Worm (Caenorhabditis elegans): ENCODE results near the gene scl-15.

The scl-15 gene

DNA sequence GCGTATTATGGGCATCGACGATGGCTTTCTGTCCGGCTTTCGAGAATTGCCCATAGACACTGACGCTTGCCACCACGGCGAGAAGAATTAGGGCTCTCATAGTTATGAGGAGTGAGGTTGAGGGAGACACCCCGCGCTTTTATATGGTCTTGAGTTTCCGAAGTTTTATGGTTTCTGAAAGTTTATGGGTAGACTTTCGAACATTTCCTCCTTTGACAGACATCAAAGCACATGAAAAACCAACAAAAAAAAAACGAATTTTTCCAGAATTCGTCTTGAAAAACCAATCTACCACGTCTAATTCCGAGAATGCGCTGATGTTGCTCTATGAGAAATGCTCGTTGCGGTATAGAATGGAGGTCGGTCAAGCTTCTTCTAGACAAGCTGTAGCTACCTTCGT lies at the start of gene scl-15:
scl-15 (minus strand) TSS at position 101 of the 400 bp plus-strand sequence.
- TF ChIP-seq fkh-10 (GFP tag; optimal IDR thresholded peaks at IDR 0.05) (no peak), aly-2 (tag; optimal IDR thresholded peaks at IDR 0.05) (no peak), lin-39 (tag; optimal IDR thresholded peaks at IDR 0.05) (no peak), nhr-67 (tag; optimal IDR thresholded peaks at IDR 0.05) (no peak), snpc-4 (tag; optimal IDR thresholded peaks at IDR 0.05) (no peak), nhr-12 (tag; optimal IDR thresholded peaks at IDR 0.05) (no peak), ztf-4 (tag; optimal IDR thresholded peaks at IDR 0.05) (no peak), elt-2 (tag; optimal IDR thresholded peaks at IDR 0.05) (no peak), ceh-9 (tag; optimal IDR thresholded peaks at IDR 0.05) (no peak), mdl-1 (tag; optimal IDR thresholded peaks at IDR 0.05) (no peak), unc-39 (tag; optimal IDR thresholded peaks at IDR 0.05) (no peak), fos-1 (tag; optimal IDR thresholded peaks at IDR 0.05) (no peak), elt-1 (tag; optimal IDR thresholded peaks at IDR 0.05) (no peak), nfya-1 (tag; optimal IDR thresholded peaks at IDR 0.05; ENCODE audit: insufficient read depth) (no peak), ama-1 (optimal IDR thresholded peaks at IDR 0.05) (no peak), sea-2 (GFP tag; optimal IDR thresholded peaks at IDR 0.05) (no peak), nhr-11 (tag; optimal IDR thresholded peaks at IDR 0.05) (no peak), ceh-28 (tag; optimal IDR thresholded peaks at IDR 0.05) (no peak), lsy-12 (tag; optimal IDR thresholded peaks at IDR 0.05) (no peak)

- no peak for TF ChIP-seq mml-1 (tag; optimal IDR thresholded peaks at IDR 0.05)
- TF ChIP-seq lsy-12 (tag; optimal IDR thresholded peaks at IDR 0.05): no peak
- TF ChIP-seq ZK546.5 (tag; optimal IDR thresholded peaks at IDR 0.05): no peak
- no peak for TF ChIP-seq ceh-9 (tag; optimal IDR thresholded peaks at IDR 0.05)
- TF ChIP-seq ceh-16 (tag; optimal IDR thresholded peaks at IDR 0.05): no peak
- no peak for TF ChIP-seq eor-1 (tag; optimal IDR thresholded peaks at IDR 0.05)
- no peak for TF ChIP-seq nhr-28 (tag; optimal IDR thresholded peaks at IDR 0.05)
- TF ChIP-seq pqm-1 (tag; optimal IDR thresholded peaks at IDR 0.05): no peak
- no peak for TF ChIP-seq sea-2 (GFP tag; optimal IDR thresholded peaks at IDR 0.05)
- TF ChIP-seq fkh-2 (tag; optimal IDR thresholded peaks at IDR 0.05): no peak
- TF ChIP-seq mdl-1 (tag; optimal IDR thresholded peaks at IDR 0.05): no peak
- TF ChIP-seq tbx-2 (tag; optimal IDR thresholded peaks at IDR 0.05): no peak
- TF ChIP-seq hmg-11 (tag; optimal IDR thresholded peaks at IDR 0.05): no peak
- no peak for TF ChIP-seq ama-1 (optimal IDR thresholded peaks at IDR 0.05)
These were observed 47.6 kb upstream of the scl-15 start, which contains the start of gene irld-27 for ce11 chrII:3332039-3332438. irld-27 (plus strand) TSS chrII:3332339.

DNA sequence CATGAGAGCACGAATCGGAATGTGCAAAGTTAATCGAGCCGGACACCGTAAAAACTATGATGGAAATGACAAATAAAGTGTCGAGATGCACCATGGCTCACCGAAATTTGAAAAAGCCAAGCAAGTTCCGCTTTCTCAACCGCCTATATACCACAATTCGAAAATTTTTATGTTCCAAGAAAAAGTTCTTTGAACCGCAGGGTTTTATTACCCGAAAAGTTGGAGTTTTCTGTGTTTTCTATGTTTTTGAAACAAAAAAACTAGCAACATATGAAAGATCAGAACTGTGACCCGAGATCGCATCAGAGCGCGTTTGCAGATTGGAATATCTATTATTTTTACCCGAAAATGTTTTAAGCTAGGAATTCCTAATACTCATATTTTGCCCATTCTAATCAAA lies 42.6 kb upstream of the scl-15 start, which contains the start of gene Y46D2A.3:
Y46D2A.3 (minus strand) TSS at position 101 of the 400 bp plus-strand sequence.
- no peak for TF ChIP-seq ceh-9 (tag; optimal IDR thresholded peaks at IDR 0.05)
- no peak for TF ChIP-seq ceh-16 (tag; optimal IDR thresholded peaks at IDR 0.05)
- TF ChIP-seq egl-27 (tag; optimal IDR thresholded peaks at IDR 0.05): no peak
- no peak for TF ChIP-seq nfya-1 (tag; optimal IDR thresholded peaks at IDR 0.05; ENCODE audit: insufficient read depth)
- TF ChIP-seq snpc-4 (tag; optimal IDR thresholded peaks at IDR 0.05): no peak
- TF ChIP-seq ama-1 (optimal IDR thresholded peaks at IDR 0.05): no peak
- TF ChIP-seq nhr-25 (tag; optimal IDR thresholded peaks at IDR 0.05): no peak
- TF ChIP-seq elt-2 (tag; optimal IDR thresholded peaks at IDR 0.05): no peak
- TF ChIP-seq lin-15B (tag; optimal IDR thresholded peaks at IDR 0.05): no peak
- no peak for TF ChIP-seq fkh-2 (tag; optimal IDR thresholded peaks at IDR 0.05)
- no peak for TF ChIP-seq nhr-12 (tag; optimal IDR thresholded peaks at IDR 0.05)

- TF ChIP-seq elt-2 (tag; optimal IDR thresholded peaks at IDR 0.05) (peak; percentile 28), nhr-25 (tag; optimal IDR thresholded peaks at IDR 0.05) (no peak), elt-1 (tag; optimal IDR thresholded peaks at IDR 0.05) (no peak), pha-4 (tag; optimal IDR thresholded peaks at IDR 0.05) (no peak), egl-5 (tag; optimal IDR thresholded peaks at IDR 0.05) (no peak), mdl-1 (tag; optimal IDR thresholded peaks at IDR 0.05) (no peak), nhr-67 (tag; optimal IDR thresholded peaks at IDR 0.05) (no peak), ceh-82 (tag; optimal IDR thresholded peaks at IDR 0.05) (no peak)
These were observed 38.7 kb upstream of the scl-15 start, which contains the start of gene Y46D2A.2 for ce11 chrII:3323179-3323578. Y46D2A.2 (minus strand) TSS chrII:3323279.

DNA sequence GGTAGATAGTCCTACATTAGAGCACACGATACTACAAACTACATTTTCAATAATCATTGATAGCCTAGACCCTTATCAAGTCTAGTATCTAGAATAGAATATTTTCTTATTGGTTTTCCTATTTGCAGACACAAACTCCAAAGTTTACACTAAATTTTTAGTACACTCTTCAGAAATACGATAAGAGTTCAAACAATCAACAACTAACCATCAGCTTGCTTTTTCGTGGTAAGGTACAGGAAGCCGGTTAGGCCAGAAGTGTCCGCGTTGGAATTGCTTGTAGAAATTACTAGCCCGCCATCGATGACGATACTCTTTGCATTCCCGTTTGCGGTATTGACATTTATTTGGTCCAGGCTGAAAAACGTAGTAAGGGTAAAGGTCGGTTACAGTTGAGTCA lies 37.8 kb upstream of the scl-15 start, which contains the start of gene Y46D2A.1:
Y46D2A.1 (plus strand) TSS at position 301 of the 400 bp plus-strand sequence.
- TF ChIP-seq nhr-23 (tag; optimal IDR thresholded peaks at IDR 0.05) (no peak), nhr-25 (tag; optimal IDR thresholded peaks at IDR 0.05) (no peak), ama-1 (optimal IDR thresholded peaks at IDR 0.05) (no peak), elt-2 (tag; optimal IDR thresholded peaks at IDR 0.05) (peak; percentile 63), fkh-2 (tag; optimal IDR thresholded peaks at IDR 0.05) (no peak)

All from whole organism, L3 larva.